Fruit fly (Drosophila melanogaster): Measurements from ENCODE around the gene RpL14.

The RpL14 gene

DNA sequence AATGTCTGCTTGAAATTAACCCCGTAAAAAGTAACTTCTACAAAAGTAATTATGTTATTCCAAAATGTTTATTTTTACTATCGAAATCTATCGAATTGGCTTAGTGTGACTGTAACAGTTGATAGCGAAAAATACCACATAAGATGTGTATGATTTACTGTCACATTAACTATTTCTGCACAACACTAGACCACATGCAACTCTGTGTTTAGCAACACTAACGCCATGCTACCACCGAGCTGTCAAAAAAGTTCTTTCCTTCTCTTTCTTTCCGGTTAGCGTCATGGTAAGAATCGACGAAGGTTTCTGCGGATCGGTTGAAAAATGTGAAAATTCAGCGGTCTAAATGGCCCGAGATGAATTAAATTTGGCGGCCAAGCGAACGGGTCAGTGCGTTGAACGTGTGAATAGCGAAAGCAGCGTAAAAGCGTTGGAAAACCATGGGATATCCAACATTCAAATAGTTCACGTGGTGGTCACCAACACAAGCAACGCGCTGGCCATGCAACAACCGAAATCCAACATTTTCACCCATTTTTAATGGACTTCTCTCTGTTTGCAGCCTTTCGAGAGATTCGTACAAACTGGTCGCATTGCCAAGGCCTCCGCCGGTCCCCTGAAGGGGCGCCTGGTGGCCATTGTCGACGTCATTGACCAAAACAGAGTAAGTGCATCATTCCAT lies at the start of gene RpL14, which contains the start of gene Nelf-E:
RpL14 (plus strand) TSS at position 255 of the 682 bp plus-strand sequence.
Nelf-E (minus strand) TSS at position 128 of the 682 bp plus-strand sequence.
- TF ChIP-seq usp (GFP tag; optimal IDR thresholded peaks at IDR 0.05) (no peak), CG8478 (optimal IDR thresholded peaks at IDR 0.05) (no peak), psq (optimal IDR thresholded peaks at IDR 0.05) (no peak), Dll (optimal IDR thresholded peaks at IDR 0.05) (no peak), pan (optimal IDR thresholded peaks at IDR 0.05) (no peak), EcR (GFP tag; optimal IDR thresholded peaks at IDR 0.05) (no peak)

DNA sequence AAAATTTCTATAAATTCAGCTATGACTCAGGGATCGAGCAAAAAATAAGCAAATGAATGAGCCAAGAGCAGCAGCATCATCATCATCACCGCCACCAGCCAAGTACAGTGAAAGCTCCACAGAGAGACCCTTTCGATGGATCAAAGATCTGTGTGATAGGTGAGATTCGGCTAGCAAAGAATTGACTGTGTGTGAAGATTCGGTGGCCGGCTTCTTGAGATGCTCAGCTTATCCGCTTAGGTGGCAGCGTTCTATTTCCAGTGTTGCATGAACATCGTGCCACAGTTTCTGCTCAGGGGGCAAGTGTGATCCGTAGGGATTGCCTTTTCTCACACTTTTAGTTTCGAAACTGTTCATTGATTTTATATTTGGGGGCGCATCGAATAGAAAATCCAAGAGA lies 47.7 kb upstream of the RpL14 start:
- no peak for TF ChIP-seq pan (optimal IDR thresholded peaks at IDR 0.05)

- TF ChIP-seq usp (GFP tag; optimal IDR thresholded peaks at IDR 0.05): no peak
- TF ChIP-seq psq (optimal IDR thresholded peaks at IDR 0.05): no peak
- TF ChIP-seq Dll (optimal IDR thresholded peaks at IDR 0.05): no peak
- TF ChIP-seq CG8478 (optimal IDR thresholded peaks at IDR 0.05): no peak
- peak in 1 of 2 experiments; percentile 53 for TF ChIP-seq EcR (GFP tag; optimal IDR thresholded peaks at IDR 0.05)
These were observed 46.7 kb upstream of the RpL14 start for dm6 chr3L:8554024-8554642.

dm6 chr3L:8557018-8557417 lies 43.8 kb upstream of the RpL14 start:
- TF ChIP-seq pan (optimal IDR thresholded peaks at IDR 0.05) (no peak), usp (GFP tag; optimal IDR thresholded peaks at IDR 0.05) (no peak), psq (optimal IDR thresholded peaks at IDR 0.05) (no peak), CG8478 (optimal IDR thresholded peaks at IDR 0.05) (no peak)

- no peak for TF ChIP-seq CG8478 (optimal IDR thresholded peaks at IDR 0.05)
- no peak for TF ChIP-seq usp (GFP tag; optimal IDR thresholded peaks at IDR 0.05)
- TF ChIP-seq EcR (GFP tag; optimal IDR thresholded peaks at IDR 0.05): no peak
- no peak for TF ChIP-seq psq (optimal IDR thresholded peaks at IDR 0.05)
- no peak for TF ChIP-seq Dll (optimal IDR thresholded peaks at IDR 0.05)
- no peak for TF ChIP-seq pan (optimal IDR thresholded peaks at IDR 0.05)
These were observed 41.0 kb upstream of the RpL14 start for dm6 chr3L:8559754-8560328.

DNA sequence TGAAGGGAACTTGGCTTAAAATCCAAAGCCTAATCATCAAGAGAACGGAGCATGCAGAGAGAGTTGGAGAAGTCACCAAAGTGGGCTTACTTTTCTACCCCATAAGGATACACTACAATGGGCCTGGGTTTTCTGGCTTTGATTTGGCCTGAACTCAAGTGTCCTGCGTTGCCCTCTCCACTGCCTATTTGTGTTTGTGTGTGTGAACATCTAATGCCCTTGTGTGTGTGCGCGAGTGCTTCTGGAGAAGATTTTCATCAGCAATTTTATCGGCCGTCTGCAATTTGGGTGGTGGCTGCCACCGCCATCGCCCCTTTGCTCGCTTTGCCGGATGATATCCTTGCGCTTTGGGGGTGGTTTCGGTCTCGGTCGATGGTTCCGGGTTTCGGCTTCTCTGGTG lies 40.2 kb upstream of the RpL14 start:
- TF ChIP-seq psq (optimal IDR thresholded peaks at IDR 0.05) (no peak), pan (optimal IDR thresholded peaks at IDR 0.05) (no peak), usp (GFP tag; optimal IDR thresholded peaks at IDR 0.05) (no peak), EcR (GFP tag; optimal IDR thresholded peaks at IDR 0.05) (no peak), CG8478 (optimal IDR thresholded peaks at IDR 0.05) (no peak), Dll (optimal IDR thresholded peaks at IDR 0.05) (no peak)

DNA sequence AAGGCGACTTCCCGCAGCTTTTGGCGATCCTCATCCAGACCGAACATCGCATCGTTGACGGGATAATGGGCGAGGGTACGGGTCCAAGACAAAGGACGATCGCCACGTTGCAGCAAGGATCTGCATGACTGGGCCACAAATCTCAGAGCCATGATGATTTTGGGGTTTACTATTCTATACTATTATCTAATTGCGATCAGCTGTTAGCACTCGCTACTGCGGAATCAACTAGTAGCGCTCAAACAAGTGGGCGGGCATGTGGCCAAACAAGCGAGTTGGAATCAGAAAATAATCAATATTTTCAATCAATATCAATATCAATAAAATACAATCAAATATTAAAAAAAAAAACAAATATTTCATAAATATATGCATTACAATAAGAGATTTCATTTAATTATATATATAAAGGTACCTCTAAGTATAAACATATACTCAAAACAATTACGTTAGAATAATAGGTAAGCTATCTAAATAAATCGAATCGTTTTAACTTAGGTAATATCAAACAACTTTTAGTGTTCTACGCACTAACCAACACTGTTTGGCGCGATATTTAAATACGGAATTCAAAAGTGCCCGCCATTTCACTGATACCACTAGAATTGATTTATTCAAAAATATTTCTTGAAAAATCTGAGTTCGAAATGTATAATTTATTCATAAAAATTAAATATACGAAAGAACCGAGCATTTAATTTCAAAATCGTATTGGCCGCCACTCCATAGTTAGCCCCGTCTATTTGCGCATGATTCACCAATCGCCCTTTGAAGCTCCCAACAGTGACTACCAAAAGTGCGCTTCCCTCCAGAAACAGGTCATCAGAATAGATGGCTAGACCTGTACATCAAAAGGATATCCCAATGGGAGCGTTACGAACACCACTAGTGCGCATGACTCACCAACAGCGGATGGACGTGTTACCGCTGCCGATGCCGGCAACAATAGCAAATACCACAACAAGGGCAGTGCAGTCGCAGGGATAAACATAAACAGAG lies 24.7 kb upstream of the RpL14 start, which contains the start of the genes CG6638 and CG43078:
CG6638 (minus strand) TSS at position 235 of the 999 bp plus-strand sequence.
CG43078 (plus strand) TSS at position 965 of the 999 bp plus-strand sequence.
- TF ChIP-seq pan (optimal IDR thresholded peaks at IDR 0.05): no peak
- TF ChIP-seq EcR (GFP tag; optimal IDR thresholded peaks at IDR 0.05): no peak
- no peak for TF ChIP-seq Dll (optimal IDR thresholded peaks at IDR 0.05)
- no peak for TF ChIP-seq CG8478 (optimal IDR thresholded peaks at IDR 0.05)
- TF ChIP-seq psq (optimal IDR thresholded peaks at IDR 0.05): no peak
- TF ChIP-seq usp (GFP tag; optimal IDR thresholded peaks at IDR 0.05): no peak

dm6 chr3L:8578470-8578869 lies 22.3 kb upstream of the RpL14 start:
- TF ChIP-seq psq (optimal IDR thresholded peaks at IDR 0.05): no peak
- no peak for TF ChIP-seq Dll (optimal IDR thresholded peaks at IDR 0.05)
- no peak for TF ChIP-seq CG8478 (optimal IDR thresholded peaks at IDR 0.05)
- no peak for TF ChIP-seq pan (optimal IDR thresholded peaks at IDR 0.05)
- TF ChIP-seq usp (GFP tag; optimal IDR thresholded peaks at IDR 0.05): no peak
- no peak for TF ChIP-seq EcR (GFP tag; optimal IDR thresholded peaks at IDR 0.05)

- no peak for TF ChIP-seq psq (optimal IDR thresholded peaks at IDR 0.05)
- no peak for TF ChIP-seq EcR (GFP tag; optimal IDR thresholded peaks at IDR 0.05)
- no peak for TF ChIP-seq pan (optimal IDR thresholded peaks at IDR 0.05)
- TF ChIP-seq Dll (optimal IDR thresholded peaks at IDR 0.05): no peak
- no peak for TF ChIP-seq CG8478 (optimal IDR thresholded peaks at IDR 0.05)
- TF ChIP-seq usp (GFP tag; optimal IDR thresholded peaks at IDR 0.05): no peak
These were observed 21.3 kb upstream of the RpL14 start for dm6 chr3L:8579513-8579912.

DNA sequence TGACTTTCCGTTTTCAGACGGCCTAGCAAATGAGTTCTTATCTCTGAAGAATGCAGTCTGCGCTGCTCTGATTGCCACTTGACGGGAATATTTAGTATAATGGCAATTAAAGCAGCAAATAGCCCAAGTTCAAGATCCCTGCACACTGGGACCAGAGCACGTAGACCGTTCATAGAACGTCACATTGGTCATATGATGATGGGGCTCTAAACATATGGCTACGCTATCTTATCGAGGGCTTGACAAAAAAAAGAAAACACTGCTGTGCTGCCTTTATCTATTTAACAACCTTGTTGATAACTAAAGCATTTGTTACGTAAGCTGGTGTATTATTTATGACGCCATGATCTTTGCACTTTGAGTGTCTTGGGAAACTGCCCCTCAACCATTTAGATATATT lies 20.0 kb upstream of the RpL14 start:
- no peak for TF ChIP-seq psq (optimal IDR thresholded peaks at IDR 0.05)
- no peak for TF ChIP-seq CG8478 (optimal IDR thresholded peaks at IDR 0.05)
- no peak for TF ChIP-seq usp (GFP tag; optimal IDR thresholded peaks at IDR 0.05)
- TF ChIP-seq EcR (GFP tag; optimal IDR thresholded peaks at IDR 0.05): no peak
- no peak for TF ChIP-seq pan (optimal IDR thresholded peaks at IDR 0.05)
- TF ChIP-seq Dll (optimal IDR thresholded peaks at IDR 0.05): no peak

DNA sequence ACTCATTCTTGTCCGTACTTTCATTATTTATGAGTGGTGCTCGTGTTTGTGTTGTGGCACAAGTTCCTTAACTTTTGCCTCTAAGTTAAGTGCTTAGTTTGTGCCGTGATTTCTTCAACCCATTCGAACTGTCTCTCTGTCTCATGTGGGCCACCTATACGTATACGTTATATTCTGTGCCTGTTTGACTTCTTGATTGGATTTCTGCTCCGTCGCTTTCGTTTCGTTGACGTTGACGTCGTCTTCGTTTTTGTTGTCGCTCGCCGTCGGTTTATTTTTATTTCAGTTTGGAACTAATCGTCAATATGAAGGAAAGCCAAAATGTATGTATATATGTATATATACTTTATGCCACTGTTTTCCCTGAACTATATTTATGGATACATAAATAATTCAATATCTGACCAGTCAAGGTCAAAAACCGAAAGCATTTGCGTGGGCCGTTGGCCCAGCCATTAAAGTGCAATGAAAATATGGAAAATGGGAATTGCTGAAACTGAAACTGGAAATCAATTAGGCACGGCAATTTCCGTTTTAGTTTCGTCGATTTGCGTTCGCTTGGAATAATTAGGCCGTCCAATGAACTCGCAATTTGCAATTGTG lies 18.6 kb upstream of the RpL14 start:
- no peak for TF ChIP-seq CG8478 (optimal IDR thresholded peaks at IDR 0.05)
- no peak for TF ChIP-seq usp (GFP tag; optimal IDR thresholded peaks at IDR 0.05)
- no peak for TF ChIP-seq EcR (GFP tag; optimal IDR thresholded peaks at IDR 0.05)
- TF ChIP-seq psq (optimal IDR thresholded peaks at IDR 0.05): no peak
- TF ChIP-seq pan (optimal IDR thresholded peaks at IDR 0.05): no peak
- TF ChIP-seq Dll (optimal IDR thresholded peaks at IDR 0.05): no peak

Data from whole organism.